Worm (Caenorhabditis elegans) whole organism, midembryonic: ENCODE results near the gene math-31.
"Not testable (repeated sequence)": the region's sequence is repeated elsewhere in the genome, so short reads cannot be mapped to it uniquely, and the experiment has no call there.

Experiments
- T22C8.4 ChIP-seq: fragments of 200-800 bp; sonication (Bioruptor generic); IDR thresholded peaks from 2 replicates; pipeline ENCODE4 v1.3.6; 2022; ENCODE audit warnings: missing genetic modification characterization, missing compliant biosample characterization
- cog-1 ChIP-seq: sonication (generic microtip); optimal IDR thresholded peaks from 2 replicates; lab custom pipeline; 2016; ENCODE audit warnings: missing genetic modification characterization, missing compliant biosample characterization
- flt-1 ChIP-seq: fragments of 200-800 bp; sonication (Bioruptor generic); IDR thresholded peaks from 2 replicates; pipeline ENCODE4 v1.3.6; 2022; ENCODE audit warnings: missing genetic modification characterization, missing compliant biosample characterization
- ztf-23 ChIP-seq: fragments of 200-800 bp; sonication (Bioruptor generic); IDR thresholded peaks from 2 replicates; pipeline ENCODE4 v1.3.6; 2022; ENCODE audit warnings: missing genetic modification reagents, missing genetic modification characterization, missing compliant biosample characterization
- ztf-29 ChIP-seq: fragments of 200-800 bp; sonication (Bioruptor generic); IDR thresholded peaks from 2 replicates; pipeline ENCODE4 v1.3.6; 2022; ENCODE audit warnings: missing genetic modification reagents, missing genetic modification characterization, missing compliant biosample characterization

DNA sequence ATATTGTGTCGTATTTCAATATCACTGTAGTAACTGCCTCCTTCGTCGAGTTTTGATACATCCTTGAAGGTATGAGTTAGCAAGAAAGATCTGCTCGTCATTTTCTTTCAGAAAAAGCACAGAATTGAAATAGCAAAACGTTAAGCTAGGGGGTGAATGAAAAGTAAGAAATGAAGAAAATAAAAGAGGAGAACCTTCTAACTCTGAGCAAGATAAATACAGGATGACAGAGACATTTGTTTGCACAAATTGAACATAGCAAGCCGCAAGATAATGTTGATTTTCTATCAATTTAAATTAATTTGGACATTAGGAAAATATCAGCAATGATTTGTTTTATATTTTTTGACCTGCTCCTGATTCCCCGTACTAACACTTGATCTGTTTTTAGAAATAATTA lies 42.9 kb upstream of the math-31 start, which contains the start of gene math-49:
- TF ChIP-seq flt-1 (GFP tag; lab: Robert Waterston, UW); T22C8.4 (GFP tag; lab: Robert Waterston, UW); ztf-29 (GFP tag; lab: Robert Waterston, UW); ztf-23; cog-1 (tag; lab: Kevin White, UChicago): not testable (repeated sequence)
